Fruit fly (Drosophila melanogaster) whole organism: ENCODE results near the gene RhoGDI.

Experiments used
- CG8478 ChIP-seq: fragments of >200 bp; optimal IDR thresholded peaks from 2 replicates; lab custom pipeline; 2018; ENCODE audit warnings: inconsistent platforms
- Dll ChIP-seq: fragments of >200 bp; optimal IDR thresholded peaks from 2 replicates; lab custom pipeline; 2017
- EcR ChIP-seq, 2 experiments: fragments of >200 bp; optimal IDR thresholded peaks; 2 replicates each; lab custom pipeline; 2017; ENCODE audit warnings: missing biosample characterization in 2 of 2, missing genetic modification characterization in 2 of 2, missing genetic modification reagents in 2 of 2
- pan ChIP-seq: fragments of >200 bp; optimal IDR thresholded peaks from 2 replicates; lab custom pipeline; 2017
- psq ChIP-seq: fragments of >200 bp; optimal IDR thresholded peaks from 2 replicates; lab custom pipeline; 2017
- usp ChIP-seq: fragments of >200 bp; optimal IDR thresholded peaks from 2 replicates; lab custom pipeline; 2017; ENCODE audit warnings: missing biosample characterization, missing genetic modification characterization, mixed read lengths

DNA sequence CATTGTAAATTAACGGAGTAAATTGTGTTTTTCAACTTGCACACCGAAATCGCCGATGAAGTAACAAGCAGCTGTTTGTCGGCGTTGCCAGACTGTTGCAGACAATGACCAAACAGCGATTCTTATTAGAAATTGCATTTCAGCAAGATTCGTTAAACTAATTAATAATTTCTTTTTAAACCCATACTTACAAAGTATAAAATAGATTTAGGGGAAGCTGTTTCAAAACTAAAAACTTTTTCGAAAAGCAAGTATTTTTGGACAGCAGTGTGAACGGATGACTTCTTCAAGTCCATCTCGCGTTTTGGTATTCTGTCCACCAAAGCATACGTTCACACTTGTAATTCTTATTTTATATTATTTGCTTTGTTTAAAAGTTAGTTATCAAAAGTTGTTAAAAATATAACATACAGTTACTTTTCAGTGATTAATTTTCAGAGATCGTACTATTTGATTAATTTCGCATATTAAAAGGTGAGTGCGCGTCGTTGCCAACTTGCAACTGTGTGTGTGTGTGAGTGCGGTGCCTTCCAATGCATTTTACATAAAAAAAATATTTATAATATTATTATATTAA, at the start of gene RhoGDI, which contains the start of gene CG8004:
- no peak for TF ChIP-seq EcR (GFP tag; optimal IDR thresholded peaks at IDR 0.05; lab: Kevin White, UChicago)
- no peak for TF ChIP-seq psq
- no peak for TF ChIP-seq Dll
- no peak for TF ChIP-seq CG8478
- TF ChIP-seq usp (GFP tag; lab: Kevin White, UChicago): no peak
- TF ChIP-seq pan (lab: Kevin White, UChicago): no peak
